Worm (Caenorhabditis elegans): ENCODE data around the gene C02F4.4.

C02F4.4 gene

ce11 chrIV:10512752-10513151 lies 2.3 kb downstream of the C02F4.4 start:
- TF ChIP-seq unc-62 (GFP tag; optimal IDR thresholded peaks at IDR 0.05) (peak; percentile 73), unc-120 (tag; optimal IDR thresholded peaks at IDR 0.05; ENCODE audit: poor library complexity, severe bottlenecking) (no peak)

- TF ChIP-seq zip-8 (tag; optimal IDR thresholded peaks at IDR 0.05) (peak; percentile 70), mab-5 (tag; optimal IDR thresholded peaks at IDR 0.05) (no peak), ceh-39 (tag; optimal IDR thresholded peaks at IDR 0.05) (no peak), sem-2 (GFP tag; optimal IDR thresholded peaks at IDR 0.05) (no peak), mep-1 (tag; optimal IDR thresholded peaks at IDR 0.05) (no peak), cnd-1 (tag; optimal IDR thresholded peaks at IDR 0.05) (no peak), nhr-28 (tag; optimal IDR thresholded peaks at IDR 0.05) (no peak), ceh-43 (GFP tag; optimal IDR thresholded peaks at IDR 0.05) (no peak), flh-1 (GFP tag; optimal IDR thresholded peaks at IDR 0.05) (no peak)
Measured at ce11 chrIV:10511432-10511831, 3.6 kb downstream of the C02F4.4 start.

ce11 chrIV:10507586-10507985 lies 7.4 kb downstream of the C02F4.4 start:
- TF ChIP-seq nhr-28 (tag; optimal IDR thresholded peaks at IDR 0.05) (no peak), ces-1 (GFP tag; optimal IDR thresholded peaks at IDR 0.05) (peak; percentile 68), ztf-11 (tag; optimal IDR thresholded peaks at IDR 0.05) (no peak), ham-2 (GFP tag; optimal IDR thresholded peaks at IDR 0.05) (no peak), zip-8 (tag; optimal IDR thresholded peaks at IDR 0.05) (no peak), nhr-76 (tag; optimal IDR thresholded peaks at IDR 0.05) (no peak), unc-62 (GFP tag; optimal IDR thresholded peaks at IDR 0.05) (no peak)

- TF ChIP-seq ces-1 (GFP tag; optimal IDR thresholded peaks at IDR 0.05): peak; percentile 55
- TF ChIP-seq nhr-2 (tag; optimal IDR thresholded peaks at IDR 0.05): no peak
Measured at ce11 chrIV:10506016-10506415, 9.0 kb downstream of the C02F4.4 start.

- TF ChIP-seq hlh-1 (tag; optimal IDR thresholded peaks at IDR 0.05): no peak
- TF ChIP-seq zip-8 (tag; optimal IDR thresholded peaks at IDR 0.05): no peak
- no peak for TF ChIP-seq ham-2 (GFP tag; optimal IDR thresholded peaks at IDR 0.05)
- TF ChIP-seq ztf-11 (tag; optimal IDR thresholded peaks at IDR 0.05): no peak
- TF ChIP-seq blmp-1 (tag; optimal IDR thresholded peaks at IDR 0.05): no peak
- TF ChIP-seq ceh-43 (GFP tag; optimal IDR thresholded peaks at IDR 0.05): no peak
- TF ChIP-seq bed-3 (GFP tag; optimal IDR thresholded peaks at IDR 0.05): no peak
- no peak for TF ChIP-seq nhr-2 (tag; optimal IDR thresholded peaks at IDR 0.05)
- TF ChIP-seq unc-120 (tag; optimal IDR thresholded peaks at IDR 0.05; ENCODE audit: poor library complexity, severe bottlenecking): peak; percentile 0
- no peak for TF ChIP-seq elt-1 (tag; optimal IDR thresholded peaks at IDR 0.05; ENCODE audit: borderline replicate concordance, insufficient read depth)
- TF ChIP-seq lin-13 (tag; optimal IDR thresholded peaks at IDR 0.05): no peak
- no peak for TF ChIP-seq cnd-1 (tag; optimal IDR thresholded peaks at IDR 0.05)
- TF ChIP-seq ces-1 (GFP tag; optimal IDR thresholded peaks at IDR 0.05): peak; percentile 70
- TF ChIP-seq nhr-28 (tag; optimal IDR thresholded peaks at IDR 0.05): no peak
- no peak for TF ChIP-seq flh-1 (GFP tag; optimal IDR thresholded peaks at IDR 0.05)
- TF ChIP-seq sptf-1 (tag; optimal IDR thresholded peaks at IDR 0.05): no peak
- TF ChIP-seq unc-62 (GFP tag; optimal IDR thresholded peaks at IDR 0.05): peak; percentile 4
- no peak for TF ChIP-seq nhr-12 (tag; optimal IDR thresholded peaks at IDR 0.05)
- no peak for TF ChIP-seq ceh-83 (GFP tag; optimal IDR thresholded peaks at IDR 0.05)
- TF ChIP-seq nhr-237 (tag; optimal IDR thresholded peaks at IDR 0.05): no peak
- TF ChIP-seq lin-32 (GFP tag; optimal IDR thresholded peaks at IDR 0.05): no peak
Measured at ce11 chrIV:10505016-10505415, 10.0 kb downstream of the C02F4.4 start.

ce11 chrIV:10503750-10504232 lies 11.2 kb downstream of the C02F4.4 start:
- TF ChIP-seq lin-32 (GFP tag; optimal IDR thresholded peaks at IDR 0.05) (no peak), hlh-1 (tag; optimal IDR thresholded peaks at IDR 0.05) (peak; percentile 34), nhr-28 (tag; optimal IDR thresholded peaks at IDR 0.05) (no peak), ham-2 (GFP tag; optimal IDR thresholded peaks at IDR 0.05) (no peak), tbx-8 (GFP tag; optimal IDR thresholded peaks at IDR 0.05) (no peak), elt-1 (tag; optimal IDR thresholded peaks at IDR 0.05; ENCODE audit: borderline replicate concordance, insufficient read depth) (no peak), pha-4 (tag; optimal IDR thresholded peaks at IDR 0.05) (peak; percentile 19), M03D4.4 (tag; optimal IDR thresholded peaks at IDR 0.05) (peak; percentile 33), sem-2 (GFP tag; optimal IDR thresholded peaks at IDR 0.05) (no peak), ces-1 (GFP tag; optimal IDR thresholded peaks at IDR 0.05) (peak; percentile 51), ceh-39 (tag; optimal IDR thresholded peaks at IDR 0.05) (no peak), elt-3 (tag; optimal IDR thresholded peaks at IDR 0.05) (no peak), lsy-2 (tag; optimal IDR thresholded peaks at IDR 0.05) (no peak), flh-1 (GFP tag; optimal IDR thresholded peaks at IDR 0.05) (no peak), mab-5 (tag; optimal IDR thresholded peaks at IDR 0.05) (no peak), sptf-1 (tag; optimal IDR thresholded peaks at IDR 0.05) (peak; percentile 8), unc-62 (GFP tag; optimal IDR thresholded peaks at IDR 0.05) (peak; percentile 33), cnd-1 (tag; optimal IDR thresholded peaks at IDR 0.05) (peak; percentile 4), ceh-43 (GFP tag; optimal IDR thresholded peaks at IDR 0.05) (no peak), snpc-4 (tag; optimal IDR thresholded peaks at IDR 0.05) (no peak), ceh-83 (GFP tag; optimal IDR thresholded peaks at IDR 0.05) (no peak), unc-120 (tag; optimal IDR thresholded peaks at IDR 0.05; ENCODE audit: poor library complexity, severe bottlenecking) (peak; percentile 90), ztf-11 (tag; optimal IDR thresholded peaks at IDR 0.05) (no peak), mls-2 (tag; optimal IDR thresholded peaks at IDR 0.05) (peak; percentile 13), nhr-76 (tag; optimal IDR thresholded peaks at IDR 0.05) (no peak), blmp-1 (tag; optimal IDR thresholded peaks at IDR 0.05) (no peak), drap-1 (GFP tag; optimal IDR thresholded peaks at IDR 0.05) (peak; percentile 9)

Data from whole organism, mixed stage, embryonic.